Fruit fly (Drosophila melanogaster) Kc167 (cell line): ENCODE results near the gene Chro.

Experiments used
- Myc ChIP-seq: fragments of >200 bp; optimal IDR thresholded peaks from 2 replicates; lab custom pipeline; 2017; ENCODE audit warnings: missing external identifiers
- Sin3A ChIP-seq: fragments of >200 bp; optimal IDR thresholded peaks from 2 replicates; lab custom pipeline; 2018; ENCODE audit warnings: missing external identifiers
- h ChIP-seq: fragments of >200 bp; optimal IDR thresholded peaks from 3 replicates; lab custom pipeline; 2018; ENCODE audit warnings: missing external identifiers
- insv ChIP-seq: fragments of >200 bp; optimal IDR thresholded peaks from 3 replicates; lab custom pipeline; 2018; ENCODE audit warnings: missing external identifiers
- psq ChIP-seq: fragments of >200 bp; optimal IDR thresholded peaks from 2 replicates; lab custom pipeline; 2017; ENCODE audit warnings: missing external identifiers
- ttk ChIP-seq: sonication (Bioruptor generic); optimal IDR thresholded peaks from 2 replicates; lab custom pipeline; 2017; ENCODE audit warnings: missing external identifiers

DNA sequence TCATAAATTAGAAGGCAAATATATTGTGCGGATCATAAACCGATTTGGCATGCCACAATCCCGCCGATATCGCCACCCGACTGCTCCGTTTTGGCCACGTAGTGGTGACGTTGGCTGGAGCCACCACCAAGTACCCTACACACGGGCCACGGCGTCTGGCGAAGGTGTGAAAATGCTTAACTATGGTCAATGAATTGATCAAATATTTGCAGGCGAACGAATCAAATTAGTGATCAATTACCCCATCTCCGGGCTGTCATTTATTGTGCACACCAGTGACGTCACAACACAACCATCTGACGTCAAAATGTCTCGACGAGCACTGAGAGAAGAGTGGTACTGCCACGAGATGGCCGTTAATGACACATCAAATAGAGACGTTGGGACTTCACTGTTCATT lies 8.9 kb upstream of the Chro start:
- TF ChIP-seq psq (lab: Kevin White, UChicago): no peak
- TF ChIP-seq insv (lab: Kevin White, UChicago): no peak
- TF ChIP-seq Myc (lab: Kevin White, UChicago): no peak
- TF ChIP-seq Sin3A (lab: Kevin White, UChicago): no peak
- TF ChIP-seq h: no peak
- TF ChIP-seq ttk (lab: Kevin White, UChicago): no peak
